Worm (Caenorhabditis elegans) whole organism, early embryonic: ENCODE measurements around the gene srj-25.

Experiments
- B0310.2 ChIP-seq: sonication (generic microtip); optimal IDR thresholded peaks from 2 replicates; lab custom pipeline; 2016; ENCODE audit warnings: mild to moderate bottlenecking, missing genetic modification characterization, missing compliant biosample characterization
- F13C5.2 ChIP-seq: sonication (generic microtip); optimal IDR thresholded peaks from 2 replicates; lab custom pipeline; 2017; ENCODE audit warnings: mild to moderate bottlenecking, missing genetic modification characterization, inconsistent platforms, missing compliant biosample characterization
- aly-1 ChIP-seq: sonication (generic microtip); optimal IDR thresholded peaks from 2 replicates; lab custom pipeline; 2016; ENCODE audit warnings: missing genetic modification characterization, missing compliant biosample characterization
- ama-1 ChIP-seq: fragments of 150-350 bp; optimal IDR thresholded peaks from 2 replicates; lab custom pipeline; 2014
- ceh-13 ChIP-seq: fragments of 200-800 bp; sonication (Bioruptor generic); optimal IDR thresholded peaks from 2 replicates; lab custom pipeline; 2018; ENCODE audit warnings: mild to moderate bottlenecking, missing genetic modification characterization, missing compliant biosample characterization
- ceh-36 ChIP-seq: sonication (generic microtip); optimal IDR thresholded peaks from 2 replicates; lab custom pipeline; 2016; ENCODE audit warnings: missing genetic modification characterization, inconsistent platforms, missing compliant biosample characterization
- ets-7 ChIP-seq: sonication (generic microtip); optimal IDR thresholded peaks from 2 replicates; lab custom pipeline; 2016; ENCODE audit warnings: missing genotype, missing genetic modification characterization, missing compliant biosample characterization
- flt-1 ChIP-seq: fragments of 200-800 bp; sonication (Bioruptor generic); IDR thresholded peaks from 2 replicates; pipeline ENCODE4 v1.3.6; 2022; ENCODE audit warnings: missing genetic modification characterization, missing compliant biosample characterization
- hmbx-1 ChIP-seq: sonication (generic microtip); optimal IDR thresholded peaks from 2 replicates; lab custom pipeline; 2016; ENCODE audit warnings: mild to moderate bottlenecking, missing genetic modification characterization, missing compliant biosample characterization
- hmg-4 ChIP-seq: fragments of 200-800 bp; sonication (Bioruptor generic); optimal IDR thresholded peaks from 2 replicates; lab custom pipeline; 2018; ENCODE audit warnings: mild to moderate bottlenecking, missing genetic modification characterization, missing compliant biosample characterization
- hnd-1 ChIP-seq: sonication (generic microtip); optimal IDR thresholded peaks from 2 replicates; lab custom pipeline; 2016; ENCODE audit warnings: missing genetic modification characterization, missing compliant biosample characterization
- pes-1 ChIP-seq: fragments of 200-800 bp; sonication (Bioruptor generic); IDR thresholded peaks from 2 replicates; pipeline ENCODE4 v1.3.6; 2022; ENCODE audit warnings: missing genetic modification reagents, missing genetic modification characterization, missing compliant biosample characterization
- scrt-1 ChIP-seq: fragments of 200-800 bp; sonication (Bioruptor generic); IDR thresholded peaks from 2 replicates; pipeline ENCODE4 v1.3.6; 2022; ENCODE audit warnings: missing genetic modification characterization, missing compliant biosample characterization
- sea-1 ChIP-seq: fragments of 200-800 bp; sonication (Bioruptor generic); conservative IDR thresholded peaks from 2 replicates; pipeline ENCODE4 v1.3.6; 2022; ENCODE audit warnings: missing genetic modification characterization, missing compliant biosample characterization
- tbx-11 ChIP-seq: fragments of 200-800 bp; sonication (Bioruptor generic); IDR thresholded peaks from 2 replicates; pipeline ENCODE4 v1.3.6; 2022; ENCODE audit warnings: missing genetic modification characterization, missing compliant biosample characterization
- tbx-37 ChIP-seq: fragments of 200-800 bp; sonication (Bioruptor generic); conservative IDR thresholded peaks from 2 replicates; pipeline ENCODE4 v1.3.6; 2022; ENCODE audit warnings: missing genetic modification reagents, missing genetic modification characterization, missing compliant biosample characterization
- tra-4 ChIP-seq: sonication (generic microtip); optimal IDR thresholded peaks from 2 replicates; lab custom pipeline; 2017; ENCODE audit warnings: missing genetic modification characterization, missing compliant biosample characterization

Gene srj-25

DNA sequence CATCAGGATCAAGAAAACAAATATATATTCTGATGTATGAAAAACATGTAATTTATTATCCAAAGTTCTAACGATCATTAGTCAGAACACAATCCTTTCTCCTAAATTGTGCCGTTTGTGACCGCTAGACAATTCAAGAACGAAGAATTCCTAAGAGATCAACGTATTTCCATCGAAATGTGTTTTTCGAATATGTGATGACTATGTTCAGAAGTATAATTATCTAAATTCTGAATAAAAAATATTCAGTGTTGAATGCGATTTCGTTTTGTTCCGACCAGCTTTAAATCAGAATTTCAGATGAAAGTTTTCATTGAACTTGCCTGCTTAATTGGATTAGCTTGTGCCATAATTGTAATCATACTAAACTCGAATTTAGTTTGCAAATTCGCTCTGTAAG lies 33.8 kb downstream of the srj-25 start, which contains the start of gene srbc-37:
TSS of gene srbc-37 (plus strand) at position 301 of the 400 bp plus-strand sequence.
- no peak for TF ChIP-seq hnd-1 (tag; lab: Kevin White, UChicago)
- no peak for TF ChIP-seq pes-1 (GFP tag; lab: Robert Waterston, UW)
- TF ChIP-seq tbx-37 = no peak
- TF ChIP-seq ceh-36 (tag; lab: Kevin White, UChicago) = no peak
- no peak for TF ChIP-seq aly-1 (tag; lab: Kevin White, UChicago)
- no peak for TF ChIP-seq sea-1 (GFP tag; lab: Robert Waterston, UW)
- no peak for TF ChIP-seq ceh-13 (GFP tag; lab: Kevin White, UChicago)
- no peak for TF ChIP-seq ets-7 (tag; lab: Kevin White, UChicago)
- no peak for TF ChIP-seq ama-1
- TF ChIP-seq F13C5.2 (tag; lab: Kevin White, UChicago) = no peak
- TF ChIP-seq hmg-4 (GFP tag; lab: Kevin White, UChicago) = no peak
- TF ChIP-seq tra-4 (tag; lab: Kevin White, UChicago) = no peak
- no peak for TF ChIP-seq B0310.2 (tag; lab: Kevin White, UChicago)
- no peak for TF ChIP-seq hmbx-1 (tag; lab: Kevin White, UChicago)

- no peak for TF ChIP-seq tra-4 (tag; lab: Kevin White, UChicago)
Measured at ce11 chrV:699489-700129, 36.5 kb downstream of the srj-25 start, which contains the start of the genes ugt-29 and srx-5. TSS of gene ugt-29 (minus strand) at chrV:699589. TSS of gene srx-5 (plus strand) at chrV:700079.

ce11 chrV:699051-699450 lies 37.0 kb downstream of the srj-25 start:
- TF ChIP-seq hnd-1 (tag; lab: Kevin White, UChicago) (no peak), aly-1 (tag; lab: Kevin White, UChicago) (no peak), ceh-13 (GFP tag; lab: Kevin White, UChicago) (no peak), F13C5.2 (tag; lab: Kevin White, UChicago) (no peak), ceh-36 (tag; lab: Kevin White, UChicago) (no peak), tbx-11 (GFP tag; lab: Robert Waterston, UW) (no peak), ets-7 (tag; lab: Kevin White, UChicago) (no peak), sea-1 (GFP tag; lab: Robert Waterston, UW) (no peak)

DNA sequence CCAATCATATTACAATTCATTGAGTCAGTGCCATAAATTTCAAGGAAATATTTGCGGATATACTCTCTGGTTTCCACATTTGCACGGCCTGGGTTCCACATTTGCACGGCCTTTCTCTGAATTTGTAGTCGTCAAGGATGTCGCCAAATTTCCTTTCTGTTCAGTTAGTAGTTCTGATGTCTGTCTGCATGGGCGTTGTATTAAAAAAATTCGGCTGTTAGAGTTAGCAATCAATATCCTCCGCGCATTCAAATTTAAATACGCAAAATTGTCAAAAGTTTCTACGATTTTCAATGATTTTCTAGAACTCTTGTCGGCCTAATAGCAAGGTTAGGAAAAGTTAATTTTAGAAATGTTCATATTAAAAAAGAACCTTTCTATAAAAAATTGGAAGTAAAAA lies 40.2 kb downstream of the srj-25 start, which contains the start of gene srj-52:
TSS of gene srj-52 (minus strand) at position 101 of the 400 bp plus-strand sequence.
- TF ChIP-seq pes-1 (GFP tag; lab: Robert Waterston, UW) = no peak
- TF ChIP-seq F13C5.2 (tag; lab: Kevin White, UChicago) = no peak
- TF ChIP-seq scrt-1 = no peak
- TF ChIP-seq flt-1 (GFP tag; lab: Robert Waterston, UW) = no peak

DNA sequence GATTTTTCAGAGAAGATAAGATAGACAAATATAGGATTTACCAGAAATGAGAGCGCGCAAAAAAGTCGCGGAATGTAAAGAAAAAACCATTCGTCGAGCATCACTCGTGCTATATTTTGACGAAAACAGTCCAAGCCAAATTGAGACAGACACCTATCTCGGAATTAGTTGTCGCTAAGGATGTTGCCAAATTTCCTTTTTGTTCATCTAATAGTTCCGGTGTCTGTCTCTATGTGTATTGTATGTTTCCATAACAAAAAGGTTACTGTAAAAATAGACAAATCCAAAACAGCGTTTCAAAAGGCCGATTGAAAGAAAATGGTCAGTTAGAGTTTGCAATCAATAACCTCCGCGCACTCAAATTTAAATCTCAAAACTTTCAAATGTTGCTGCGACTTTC lies 41.4 kb downstream of the srj-25 start, which contains the start of gene srj-53:
TSS of gene srj-53 (minus strand) at position 101 of the 400 bp plus-strand sequence.
- TF ChIP-seq B0310.2 (tag; lab: Kevin White, UChicago) (no peak), pes-1 (GFP tag; lab: Robert Waterston, UW) (no peak), scrt-1 (no peak), tra-4 (tag; lab: Kevin White, UChicago) (no peak), ceh-36 (tag; lab: Kevin White, UChicago) (no peak), aly-1 (tag; lab: Kevin White, UChicago) (no peak), flt-1 (GFP tag; lab: Robert Waterston, UW) (no peak), tbx-37 (no peak), hnd-1 (tag; lab: Kevin White, UChicago) (no peak), sea-1 (GFP tag; lab: Robert Waterston, UW) (no peak), hmbx-1 (tag; lab: Kevin White, UChicago) (no peak), ceh-13 (GFP tag; lab: Kevin White, UChicago) (no peak), tbx-11 (GFP tag; lab: Robert Waterston, UW) (no peak), hmg-4 (GFP tag; lab: Kevin White, UChicago) (no peak), F13C5.2 (tag; lab: Kevin White, UChicago) (no peak), ama-1 (no peak)

DNA sequence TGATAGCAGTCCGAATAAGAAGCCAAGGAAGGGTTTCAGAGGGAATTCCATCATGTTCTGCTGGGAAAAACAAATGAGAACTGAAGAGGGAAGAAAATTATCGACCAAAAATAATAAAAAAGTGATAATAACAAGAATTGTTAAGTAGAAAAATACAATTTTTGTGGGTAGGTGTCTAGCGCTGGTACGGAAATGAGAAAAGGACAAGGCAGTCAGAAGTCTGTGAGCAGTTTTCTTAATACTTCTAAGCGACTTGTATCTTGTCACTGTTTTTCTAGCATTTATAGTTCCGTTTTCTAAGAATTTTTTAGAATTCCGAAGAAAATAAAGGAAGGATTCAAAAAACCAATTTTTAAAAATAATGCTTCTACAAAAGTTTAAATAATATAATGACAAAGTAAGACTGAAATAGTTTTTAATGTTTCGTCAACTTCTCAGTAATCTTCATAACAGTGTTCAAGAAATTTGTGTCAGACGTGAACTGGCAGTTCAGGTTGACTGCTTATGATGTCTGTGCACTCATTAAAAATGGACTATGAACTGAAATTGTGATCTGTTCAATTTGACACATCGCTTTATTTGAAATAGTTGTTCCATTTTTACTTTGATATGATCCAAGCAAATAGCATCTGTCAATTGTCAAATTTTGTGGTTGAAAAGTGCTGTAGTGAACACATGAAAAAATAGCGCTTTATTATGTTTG lies 43.2 kb downstream of the srj-25 start, which contains the start of gene srx-4:
TSS of gene srx-4 (minus strand) at position 51 of the 703 bp plus-strand sequence.
- no peak for TF ChIP-seq sea-1 (GFP tag; lab: Robert Waterston, UW)
- TF ChIP-seq scrt-1 = no peak
- TF ChIP-seq tra-4 (tag; lab: Kevin White, UChicago) = no peak
- no peak for TF ChIP-seq flt-1 (GFP tag; lab: Robert Waterston, UW)

ce11 chrV:689538-689937 lies 46.5 kb downstream of the srj-25 start:
- TF ChIP-seq tbx-11 (GFP tag; lab: Robert Waterston, UW) (no peak), ceh-36 (tag; lab: Kevin White, UChicago) (no peak), hmg-4 (GFP tag; lab: Kevin White, UChicago) (no peak), pes-1 (GFP tag; lab: Robert Waterston, UW) (no peak), B0310.2 (tag; lab: Kevin White, UChicago) (no peak), ceh-13 (GFP tag; lab: Kevin White, UChicago) (no peak), scrt-1 (no peak)
